Worm (Caenorhabditis elegans) whole organism, L2 larva: ENCODE data around the gene R05G6.9.
A peak's percentile ranks its signal among the peaks of the same experiment; 100 is the strongest.

Experiments
- ZK546.5 ChIP-seq: sonication (generic microtip); optimal IDR thresholded peaks from 2 replicates; lab custom pipeline; 2017; ENCODE audit warnings: missing biosample characterization, missing genetic modification characterization
- alr-1 ChIP-seq: fragments of 150-350 bp; optimal IDR thresholded peaks from 2 replicates; lab custom pipeline; 2014; ENCODE audit warnings: missing biosample characterization, missing genetic modification characterization
- aly-2 ChIP-seq: fragments of 150-350 bp; optimal IDR thresholded peaks from 2 replicates; lab custom pipeline; 2014; ENCODE audit warnings: missing biosample characterization, missing genetic modification characterization
- blmp-1 ChIP-seq: sonication (generic microtip); optimal IDR thresholded peaks from 2 replicates; lab custom pipeline; 2017; ENCODE audit warnings: missing genetic modification characterization, mild to moderate bottlenecking, missing compliant biosample characterization, antibody characterized with exemption, moderate library complexity; ENCODE audit not compliant: insufficient read depth
- ceh-82 ChIP-seq: fragments of 150-350 bp; optimal IDR thresholded peaks from 2 replicates; lab custom pipeline; 2014; ENCODE audit warnings: missing biosample characterization, missing genetic modification characterization
- fos-1 ChIP-seq: fragments of 150-350 bp; optimal IDR thresholded peaks from 2 replicates; lab custom pipeline; 2014; ENCODE audit warnings: missing biosample characterization, missing genetic modification characterization
- lin-13 ChIP-seq: fragments of 150-350 bp; optimal IDR thresholded peaks from 2 replicates; lab custom pipeline; 2014; ENCODE audit warnings: missing biosample characterization, missing genetic modification reagents, missing genetic modification characterization
- lsy-2 ChIP-seq, 2 experiments: fragments of 150-350 bp in 1 of 2; sonication (generic microtip) in 1 of 2; optimal IDR thresholded peaks; 2 replicates each; lab custom pipeline; 2014 to 2017; ENCODE audit warnings: missing biosample characterization in 2 of 2, missing genetic modification characterization in 2 of 2
- mab-5 ChIP-seq: fragments of 150-350 bp; optimal IDR thresholded peaks from 2 replicates; lab custom pipeline; 2014; ENCODE audit warnings: missing biosample characterization, missing genetic modification characterization
- nhr-11 ChIP-seq: fragments of 150-350 bp; optimal IDR thresholded peaks from 2 replicates; lab custom pipeline; 2014; ENCODE audit warnings: missing biosample characterization, missing genetic modification characterization
- nhr-12 ChIP-seq: fragments of 150-350 bp; optimal IDR thresholded peaks from 2 replicates; lab custom pipeline; 2014; ENCODE audit warnings: missing biosample characterization, missing genetic modification characterization
- nhr-129 ChIP-seq: fragments of 150-350 bp; optimal IDR thresholded peaks from 2 replicates; lab custom pipeline; 2014; ENCODE audit warnings: missing biosample characterization, missing genetic modification characterization
- nhr-23 ChIP-seq: fragments of 150-350 bp; optimal IDR thresholded peaks from 2 replicates; lab custom pipeline; 2014; ENCODE audit warnings: missing biosample characterization, missing genetic modification reagents, missing genetic modification characterization
- nhr-237 ChIP-seq: fragments of 150-350 bp; optimal IDR thresholded peaks from 2 replicates; lab custom pipeline; 2014; ENCODE audit warnings: missing biosample characterization, missing genetic modification characterization
- nhr-25 ChIP-seq: fragments of 150-350 bp; sonication (generic microtip); optimal IDR thresholded peaks from 3 replicates; lab custom pipeline; 2014; ENCODE audit warnings: missing biosample characterization, missing genetic modification characterization
- skn-1 ChIP-seq: sonication (generic microtip); optimal IDR thresholded peaks from 2 replicates; lab custom pipeline; 2017; ENCODE audit warnings: missing biosample characterization, missing genetic modification characterization
- sma-3 ChIP-seq: sonication (generic microtip); optimal IDR thresholded peaks from 2 replicates; lab custom pipeline; 2016; ENCODE audit warnings: missing genetic modification reagents, missing genetic modification characterization, missing compliant biosample characterization
- sma-9 ChIP-seq, 2 experiments: fragments of 150-350 bp in 1 of 2; sonication (generic microtip) in 1 of 2; optimal IDR thresholded peaks; 2 replicates each; lab custom pipeline; 2014 to 2016; ENCODE audit warnings: missing genetic modification characterization in 2 of 2, mild to moderate bottlenecking in 1 of 2, missing biosample characterization in 1 of 2, missing compliant biosample characterization in 1 of 2, missing genetic modification reagents in 1 of 2, moderate library complexity in 1 of 2
- unc-55 ChIP-seq: fragments of 150-350 bp; sonication (generic microtip); optimal IDR thresholded peaks from 3 replicates; lab custom pipeline; 2014; ENCODE audit warnings: missing biosample characterization, missing genetic modification reagents, missing genetic modification characterization
- zag-1 ChIP-seq: fragments of 150-350 bp; optimal IDR thresholded peaks from 2 replicates; lab custom pipeline; 2014; ENCODE audit warnings: missing biosample characterization, missing genetic modification characterization

The R05G6.9 gene

ce11 chrIV:7469782-7470413, 46.2 kb downstream of the R05G6.9 start, which contains the start of gene F55G1.7:
Gene F55G1.7, minus strand, starts transcription at chrIV:7469832.
- TF ChIP-seq mab-5 (no peak), sma-9 (GFP tag; optimal IDR thresholded peaks at IDR 0.05; lab: Kevin White, UChicago) (peak; percentile 47), sma-9 (tag; optimal IDR thresholded peaks at IDR 0.05; lab: Kevin White, UChicago) (no peak)

ce11 chrIV:7468638-7469037, 47.4 kb downstream of the R05G6.9 start:
- TF ChIP-seq blmp-1 (tag; lab: Kevin White, UChicago) = no peak
- no peak for TF ChIP-seq nhr-11
- TF ChIP-seq skn-1 (tag; lab: Kevin White, UChicago) = no peak
- peak; percentile 62 for TF ChIP-seq fos-1
- TF ChIP-seq alr-1 = no peak
- no peak for TF ChIP-seq lsy-2 (tag; optimal IDR thresholded peaks at IDR 0.05; lab: Kevin White, UChicago)

ce11 chrIV:7467170-7467569, 48.9 kb downstream of the R05G6.9 start:
- peak; percentile 12 for TF ChIP-seq fos-1
- TF ChIP-seq sma-9 (GFP tag; optimal IDR thresholded peaks at IDR 0.05; lab: Kevin White, UChicago) = no peak
- TF ChIP-seq sma-9 (tag; optimal IDR thresholded peaks at IDR 0.05; lab: Kevin White, UChicago) = no peak

ce11 chrIV:7465857-7466256, 50.2 kb downstream of the R05G6.9 start, which contains the start of gene F13B6.3:
Gene F13B6.3, minus strand, starts transcription at chrIV:7465957.
- no peak for TF ChIP-seq nhr-25 (tag; lab: Kevin White, UChicago)
- TF ChIP-seq zag-1 = no peak
- TF ChIP-seq ceh-82 (tag; lab: Kevin White, UChicago) = no peak
- TF ChIP-seq nhr-237 = no peak
- TF ChIP-seq aly-2 (tag; lab: Kevin White, UChicago) = no peak
- TF ChIP-seq ZK546.5 (tag; lab: Kevin White, UChicago) = no peak
- no peak for TF ChIP-seq nhr-23
- no peak for TF ChIP-seq unc-55 (GFP tag; lab: Kevin White, UChicago)
- TF ChIP-seq nhr-129 (tag; lab: Kevin White, UChicago) = no peak
- TF ChIP-seq sma-3 (GFP tag; lab: Kevin White, UChicago) = no peak
- no peak for TF ChIP-seq nhr-12 (tag; lab: Kevin White, UChicago)
- TF ChIP-seq lin-13 = no peak
- TF ChIP-seq fos-1 = no peak
